Worm (Caenorhabditis elegans): ENCODE measurements around the gene W07E6.5.

Gene W07E6.5

DNA sequence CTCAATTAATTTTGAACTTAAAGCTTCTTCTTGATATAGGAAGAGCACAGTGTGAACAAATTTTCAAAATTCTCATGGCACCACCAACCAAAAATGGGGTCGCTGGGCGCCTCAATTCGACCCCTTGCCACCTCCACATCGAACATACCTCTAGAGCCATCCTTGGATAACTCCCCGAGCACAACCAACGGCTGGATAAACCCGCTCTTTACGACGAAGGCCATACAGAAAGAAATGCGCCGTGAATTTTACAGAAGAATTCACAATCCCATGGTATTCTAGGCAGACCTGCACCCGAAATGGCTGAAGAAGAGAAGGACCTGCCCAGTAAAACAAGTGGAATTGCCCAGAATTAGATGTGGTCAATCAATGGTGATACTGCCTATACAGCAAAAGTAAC lies 29.3 kb downstream of the W07E6.5 start:
- TF ChIP-seq him-1 (tag; optimal IDR thresholded peaks at IDR 0.05): no peak
- TF ChIP-seq dao-5 (tag; optimal IDR thresholded peaks at IDR 0.05): no peak
- TF ChIP-seq W03F9.2 (tag; optimal IDR thresholded peaks at IDR 0.05): no peak

DNA sequence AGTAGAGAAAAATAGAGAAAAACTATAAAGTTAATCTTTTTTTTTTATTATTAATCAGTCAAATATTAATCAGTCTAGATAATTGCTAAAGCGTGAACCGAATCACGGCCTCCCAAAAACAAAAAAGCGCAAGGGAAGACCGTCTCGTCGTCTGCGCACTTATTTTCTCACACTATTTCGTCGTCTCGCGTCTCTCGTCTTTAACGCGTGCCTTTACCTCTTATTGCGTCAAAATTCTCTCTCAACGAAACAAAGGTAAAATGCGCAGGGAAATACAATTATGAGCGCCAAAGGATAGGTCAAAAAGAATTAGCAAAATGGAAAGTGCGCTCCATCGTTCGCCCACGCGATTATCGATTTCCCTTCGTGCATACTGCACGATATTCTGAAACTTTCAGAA lies 32.8 kb downstream of the W07E6.5 start:
- TF ChIP-seq dao-5 (tag; optimal IDR thresholded peaks at IDR 0.05) (no peak), him-1 (tag; optimal IDR thresholded peaks at IDR 0.05) (no peak), W03F9.2 (tag; optimal IDR thresholded peaks at IDR 0.05) (no peak)

DNA sequence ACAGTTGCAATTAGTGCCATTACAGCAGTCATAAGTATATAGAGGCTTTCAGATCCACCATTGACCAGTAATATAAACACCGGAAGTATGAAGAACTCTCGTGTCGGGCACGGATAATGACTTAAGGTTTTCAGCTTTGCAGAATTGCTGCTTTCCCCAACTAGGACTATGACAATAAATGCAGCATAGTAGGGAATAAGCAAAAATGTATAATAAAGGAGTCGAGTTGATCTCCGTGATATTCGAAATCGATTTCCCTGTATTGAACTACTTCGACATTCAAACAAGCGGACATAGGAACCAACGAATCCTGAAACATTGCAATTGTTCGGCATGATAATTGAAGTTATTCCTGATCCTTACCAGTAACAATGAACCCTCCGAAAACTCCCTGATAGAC lies 35.3 kb downstream of the W07E6.5 start:
- TF ChIP-seq W03F9.2 (tag; optimal IDR thresholded peaks at IDR 0.05) (no peak), dao-5 (tag; optimal IDR thresholded peaks at IDR 0.05) (no peak), him-1 (tag; optimal IDR thresholded peaks at IDR 0.05) (no peak)

DNA sequence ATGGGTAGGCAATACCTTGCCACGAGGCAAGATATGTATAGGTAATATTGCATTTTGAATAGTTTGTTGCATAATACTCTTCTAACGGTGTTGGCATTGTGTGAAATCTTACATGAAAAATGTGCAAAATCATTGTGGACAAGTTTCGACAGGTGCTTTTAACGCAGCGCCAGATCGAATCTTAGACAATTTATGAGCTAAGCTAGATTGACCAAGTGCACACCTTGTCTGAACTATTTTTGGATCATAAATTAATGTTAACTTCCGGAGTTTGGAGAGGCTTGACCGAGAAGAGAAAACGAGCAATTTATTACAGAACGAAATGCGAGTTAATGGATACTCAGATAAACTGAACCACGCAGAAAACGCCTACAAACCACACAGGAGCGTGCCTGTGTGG lies 35.9 kb downstream of the W07E6.5 start, which contains the start of gene srh-105:
Gene srh-105, minus strand, starts transcription at position 101 of the 400 bp plus-strand sequence.
- TF ChIP-seq W03F9.2 (tag; optimal IDR thresholded peaks at IDR 0.05): no peak

DNA sequence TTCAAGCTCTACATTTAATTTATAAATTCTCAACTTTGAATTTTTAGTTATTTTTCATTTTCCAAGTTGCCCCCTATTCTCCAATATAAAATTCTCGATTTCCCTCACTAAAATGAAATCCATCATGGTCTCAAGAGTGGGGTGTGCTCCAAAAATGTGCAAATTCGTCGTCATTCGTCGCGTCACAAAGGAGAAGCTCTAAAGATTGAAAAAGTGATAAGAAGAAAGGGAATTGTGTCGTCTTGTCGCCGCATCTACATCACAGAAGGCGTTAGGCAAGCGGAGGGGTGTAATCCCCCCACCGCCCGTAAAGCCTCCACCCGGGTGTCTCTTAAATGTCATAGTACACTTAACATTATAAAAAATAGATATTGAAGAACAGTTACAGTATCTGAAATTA lies 38.7 kb downstream of the W07E6.5 start:
- TF ChIP-seq dao-5 (tag; optimal IDR thresholded peaks at IDR 0.05) (no peak), him-1 (tag; optimal IDR thresholded peaks at IDR 0.05) (no peak)

DNA sequence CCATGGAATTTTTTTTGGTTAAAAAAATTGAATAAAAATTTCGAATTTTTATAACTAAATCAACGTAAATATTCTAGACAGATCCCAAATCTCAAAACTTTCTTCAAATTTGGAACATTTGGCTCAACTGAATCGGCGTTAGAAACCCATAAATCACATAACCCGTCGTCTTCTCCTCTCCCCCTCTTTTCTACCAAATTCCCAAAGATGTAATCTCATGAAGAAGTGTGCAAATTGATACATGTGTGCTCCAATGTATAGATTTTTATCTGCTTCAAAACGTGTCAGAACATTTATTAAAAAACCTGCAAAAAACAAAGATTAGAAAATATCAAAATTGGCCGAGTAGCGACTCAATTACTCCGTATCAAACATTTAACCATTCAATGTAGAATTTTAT lies 39.3 kb downstream of the W07E6.5 start:
- TF ChIP-seq dao-5 (tag; optimal IDR thresholded peaks at IDR 0.05): no peak
- no peak for TF ChIP-seq him-1 (tag; optimal IDR thresholded peaks at IDR 0.05)
- TF ChIP-seq W03F9.2 (tag; optimal IDR thresholded peaks at IDR 0.05): no peak

DNA sequence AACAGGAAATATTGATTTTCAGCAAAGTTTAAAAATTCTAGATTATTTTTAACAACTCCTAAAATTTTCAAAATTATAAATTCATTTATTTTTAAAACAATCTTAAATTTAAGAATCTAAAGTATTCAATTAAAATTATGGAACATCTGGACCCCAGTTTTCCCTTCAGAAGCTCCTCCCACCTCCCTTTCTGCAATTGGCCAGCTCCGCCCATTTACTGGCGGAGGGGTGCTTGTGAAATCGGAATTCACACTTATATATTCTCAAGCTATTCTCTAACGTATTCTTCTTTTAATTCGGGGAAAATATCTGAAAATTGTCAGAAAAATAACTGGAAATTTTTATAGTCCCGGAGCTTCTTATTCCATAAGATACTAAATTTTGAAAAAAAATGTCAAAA lies 42.5 kb downstream of the W07E6.5 start, which contains the start of gene mab-9:
Gene mab-9, plus strand, starts transcription at position 260 of the 400 bp plus-strand sequence.
- TF ChIP-seq dao-5 (tag; optimal IDR thresholded peaks at IDR 0.05) (no peak), W03F9.2 (tag; optimal IDR thresholded peaks at IDR 0.05) (no peak), him-1 (tag; optimal IDR thresholded peaks at IDR 0.05) (no peak)

DNA sequence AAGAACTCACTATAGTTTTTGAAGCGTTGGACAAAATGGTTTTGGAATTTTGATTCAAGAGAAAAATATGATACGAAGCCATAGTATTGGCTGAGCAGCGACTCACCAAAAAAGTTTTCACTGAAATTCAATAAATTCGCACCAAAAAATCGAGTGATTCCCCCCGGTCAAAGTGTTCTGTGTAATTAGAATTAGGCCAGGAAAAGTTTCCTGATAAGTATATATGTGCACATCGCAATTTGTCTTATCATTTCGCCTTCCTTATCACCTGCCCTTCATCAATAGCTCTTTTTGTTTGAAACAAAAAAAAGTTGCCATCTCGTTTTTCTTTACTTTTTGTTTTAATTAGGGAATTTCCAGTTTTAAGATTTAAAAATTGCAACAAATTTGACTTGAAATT lies 48.4 kb downstream of the W07E6.5 start:
- TF ChIP-seq dao-5 (tag; optimal IDR thresholded peaks at IDR 0.05) (no peak), him-1 (tag; optimal IDR thresholded peaks at IDR 0.05) (no peak), W03F9.2 (tag; optimal IDR thresholded peaks at IDR 0.05) (no peak)

DNA sequence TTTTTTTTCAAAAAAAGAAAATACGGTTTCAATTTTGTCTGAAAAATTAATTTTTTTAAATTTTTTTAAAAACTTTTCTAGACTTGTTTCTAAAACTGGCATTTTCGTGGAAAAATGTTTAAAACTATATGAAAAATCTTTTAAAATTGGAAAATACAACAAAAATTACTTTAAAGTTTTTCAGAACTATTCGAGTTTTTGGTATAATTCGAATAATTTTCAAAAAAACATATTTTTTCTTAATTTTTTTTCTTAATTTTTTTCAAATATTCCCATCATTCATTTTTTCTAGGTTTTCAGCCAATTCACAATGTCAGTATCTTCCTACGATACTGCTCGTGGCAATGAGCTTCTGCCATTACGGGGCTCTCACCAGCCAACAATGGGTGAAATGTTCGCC lies 49.0 kb downstream of the W07E6.5 start, which contains the start of gene slc-36.2:
Gene slc-36.2, plus strand, starts transcription at position 301 of the 400 bp plus-strand sequence.
- TF ChIP-seq him-1 (tag; optimal IDR thresholded peaks at IDR 0.05): no peak
- no peak for TF ChIP-seq dao-5 (tag; optimal IDR thresholded peaks at IDR 0.05)
- TF ChIP-seq W03F9.2 (tag; optimal IDR thresholded peaks at IDR 0.05): no peak

DNA sequence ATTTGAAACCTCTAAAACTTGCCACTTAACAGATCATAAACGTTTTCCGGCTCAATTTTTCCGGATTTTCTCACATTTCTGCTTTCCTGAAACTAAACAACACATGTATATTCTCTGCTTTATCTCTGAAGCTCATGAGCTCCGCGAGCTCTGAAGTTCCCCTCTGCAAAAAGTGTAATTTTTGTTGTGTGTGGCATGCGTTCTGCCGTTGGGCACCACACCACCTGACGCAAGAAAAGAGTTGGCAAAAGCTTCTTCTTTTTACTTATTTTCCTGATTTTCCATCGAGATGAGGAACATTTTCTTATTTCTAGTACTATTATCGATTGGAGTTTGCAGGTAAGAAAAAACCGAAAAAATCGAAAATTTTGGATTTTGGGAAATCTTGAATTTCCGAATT lies 53.1 kb downstream of the W07E6.5 start, which contains the start of gene lgc-34:
Gene lgc-34, plus strand, starts transcription at position 200 of the 400 bp plus-strand sequence.
- no peak for TF ChIP-seq dao-5 (tag; optimal IDR thresholded peaks at IDR 0.05)
